Worm (Caenorhabditis elegans) whole organism, midembryonic: ENCODE results near the gene zig-8.

ENCODE experiments used
- T22C8.4 ChIP-seq: fragments of 200-800 bp; sonication (Bioruptor generic); IDR thresholded peaks from 2 replicates; pipeline ENCODE4 v1.3.6; 2022; ENCODE audit warnings: missing genetic modification characterization, missing compliant biosample characterization
- cog-1 ChIP-seq: sonication (generic microtip); optimal IDR thresholded peaks from 2 replicates; lab custom pipeline; 2016; ENCODE audit warnings: missing genetic modification characterization, missing compliant biosample characterization
- flt-1 ChIP-seq: fragments of 200-800 bp; sonication (Bioruptor generic); IDR thresholded peaks from 2 replicates; pipeline ENCODE4 v1.3.6; 2022; ENCODE audit warnings: missing genetic modification characterization, missing compliant biosample characterization
- klf-2 ChIP-seq: fragments of 200-800 bp; sonication (Bioruptor generic); conservative IDR thresholded peaks from 2 replicates; pipeline ENCODE4 v1.3.6; 2022; ENCODE audit warnings: missing genetic modification reagents, missing genetic modification characterization, missing compliant biosample characterization
- med-1 ChIP-seq: sonication (generic microtip); optimal IDR thresholded peaks from 2 replicates; lab custom pipeline; 2017; ENCODE audit warnings: missing genetic modification characterization, mild to moderate bottlenecking, missing compliant biosample characterization, antibody characterized with exemption, missing genetic modification reagents; ENCODE audit not compliant: insufficient read depth
- ref-1 ChIP-seq: fragments of 200-800 bp; sonication (Bioruptor generic); conservative IDR thresholded peaks from 2 replicates; pipeline ENCODE4 v1.3.6; 2022; ENCODE audit warnings: missing genetic modification reagents, missing genetic modification characterization, missing compliant biosample characterization
- tab-1 ChIP-seq: fragments of 200-800 bp; sonication (Bioruptor generic); IDR thresholded peaks from 2 replicates; pipeline ENCODE4 v1.3.6; 2022; ENCODE audit warnings: missing genetic modification characterization, missing compliant biosample characterization
- ztf-23 ChIP-seq: fragments of 200-800 bp; sonication (Bioruptor generic); IDR thresholded peaks from 2 replicates; pipeline ENCODE4 v1.3.6; 2022; ENCODE audit warnings: missing genetic modification reagents, missing genetic modification characterization, missing compliant biosample characterization
- ztf-29 ChIP-seq: fragments of 200-800 bp; sonication (Bioruptor generic); IDR thresholded peaks from 2 replicates; pipeline ENCODE4 v1.3.6; 2022; ENCODE audit warnings: missing genetic modification reagents, missing genetic modification characterization, missing compliant biosample characterization

zig-8 gene

DNA sequence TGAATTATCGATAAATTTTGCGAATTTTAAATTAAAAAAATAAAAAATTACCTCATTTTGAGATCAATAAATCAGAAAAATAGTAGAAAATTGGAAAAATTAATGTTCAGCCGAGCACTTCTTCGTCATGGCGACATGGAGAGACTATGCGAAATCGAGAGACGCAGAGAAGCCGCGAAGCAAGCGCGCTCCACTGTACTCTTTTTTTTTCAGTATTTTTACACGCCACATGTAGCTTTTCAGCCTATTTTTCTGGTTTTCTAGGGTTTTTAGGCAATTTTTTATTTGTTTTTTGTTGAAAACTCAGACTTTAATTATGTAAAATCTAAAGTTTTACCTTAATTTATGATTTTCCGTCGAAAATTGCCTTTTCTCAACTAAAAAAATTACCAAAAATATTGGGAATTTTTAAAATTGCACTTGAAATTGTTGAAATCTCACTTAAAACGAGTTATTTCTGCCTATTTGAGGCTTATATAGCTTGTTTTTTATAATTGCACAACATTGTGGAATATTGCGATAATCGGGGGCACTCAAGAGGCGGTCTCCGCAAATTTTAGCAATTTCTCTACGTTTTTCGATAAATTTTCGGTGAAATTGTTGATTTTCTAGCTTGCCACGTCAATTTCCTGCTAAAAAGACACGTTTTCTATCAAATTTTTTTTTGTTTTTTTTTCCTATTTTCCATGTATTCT, 33.2 kb downstream of the zig-8 start, which contains the start of gene Y39E4B.10:
TSS of gene Y39E4B.10 (minus strand) at position 162 of the 695 bp plus-strand sequence.
- TF ChIP-seq T22C8.4 (GFP tag; lab: Robert Waterston, UW) (no peak), klf-2 (GFP tag; lab: Robert Waterston, UW) (no peak), med-1 (no peak), ztf-29 (GFP tag; lab: Robert Waterston, UW) (no peak), tab-1 (GFP tag; lab: Robert Waterston, UW) (no peak), cog-1 (tag; lab: Kevin White, UChicago) (no peak), ztf-23 (no peak), flt-1 (GFP tag; lab: Robert Waterston, UW) (no peak), ref-1 (GFP tag; lab: Robert Waterston, UW) (no peak)

DNA sequence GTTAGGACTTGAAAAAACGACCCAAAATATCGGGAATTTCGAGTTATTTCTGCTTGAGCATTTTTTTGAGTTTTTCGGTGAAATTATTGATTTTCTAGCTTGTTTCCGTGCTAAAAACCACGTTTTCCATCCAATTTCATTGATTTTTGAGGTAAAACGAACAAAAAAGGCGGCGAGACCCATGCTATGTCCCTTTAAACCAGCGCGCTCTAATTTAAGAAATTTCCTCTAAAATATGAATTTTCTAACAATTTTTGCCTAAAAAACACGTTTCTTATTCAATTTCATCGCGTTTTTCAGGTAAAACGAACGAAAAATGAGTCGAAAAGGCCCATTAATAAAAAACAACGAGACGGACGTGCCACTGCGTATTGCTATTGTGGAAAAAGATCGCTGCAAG, 33.9 kb downstream of the zig-8 start, which contains the start of gene abce-1:
TSS of gene abce-1 (plus strand) at position 301 of the 400 bp plus-strand sequence.
- TF ChIP-seq T22C8.4 (GFP tag; lab: Robert Waterston, UW): no peak
- no peak for TF ChIP-seq ztf-29 (GFP tag; lab: Robert Waterston, UW)
- TF ChIP-seq flt-1 (GFP tag; lab: Robert Waterston, UW): no peak
- TF ChIP-seq med-1: no peak

- TF ChIP-seq ztf-23 (peak; percentile 55; the same call in 1 of the 2 replicates), cog-1 (tag; lab: Kevin White, UChicago) (no peak)
These were observed 41.0 kb downstream of the zig-8 start for ce11 chrIII:13160636-13161035.

DNA sequence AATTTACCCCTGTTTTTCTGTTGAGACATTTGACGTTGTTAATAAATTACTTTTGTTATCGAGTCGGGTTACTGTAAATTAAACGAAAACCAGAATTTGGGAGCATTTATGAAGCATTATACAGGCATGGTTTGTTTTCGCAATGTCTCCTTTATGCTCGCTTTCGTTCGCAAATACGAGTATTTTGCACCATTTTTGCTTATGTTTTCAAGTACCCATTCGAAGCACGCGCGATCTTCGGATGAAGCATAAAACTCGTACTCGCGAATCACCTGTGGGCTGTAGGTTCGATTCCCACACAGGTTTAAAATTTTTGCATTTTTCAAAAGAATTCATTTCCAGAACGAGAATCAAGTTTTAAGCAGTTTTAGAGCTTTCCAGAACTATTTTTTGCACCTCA, 45.3 kb downstream of the zig-8 start:
- TF ChIP-seq ztf-23: no peak
- TF ChIP-seq med-1: no peak
- TF ChIP-seq ztf-29 (GFP tag; lab: Robert Waterston, UW): no peak
- TF ChIP-seq klf-2 (GFP tag; lab: Robert Waterston, UW): no peak
- no peak for TF ChIP-seq tab-1 (GFP tag; lab: Robert Waterston, UW)
- TF ChIP-seq cog-1 (tag; lab: Kevin White, UChicago): no peak
- TF ChIP-seq T22C8.4 (GFP tag; lab: Robert Waterston, UW): no peak

- no peak for TF ChIP-seq ref-1 (GFP tag; lab: Robert Waterston, UW)
- no peak for TF ChIP-seq med-1
- TF ChIP-seq cog-1 (tag; lab: Kevin White, UChicago): no peak
- TF ChIP-seq tab-1 (GFP tag; lab: Robert Waterston, UW): no peak
- no peak for TF ChIP-seq flt-1 (GFP tag; lab: Robert Waterston, UW)
These were observed 49.9 kb downstream of the zig-8 start, which contains the start of the genes snpc-1.2 and Y39E4B.5 for ce11 chrIII:13169464-13169966. Gene snpc-1.2 (minus strand): TSS chrIII:13169541. Gene Y39E4B.5 (plus strand): TSS chrIII:13169916.

- no peak for TF ChIP-seq med-1
These were observed 54.1 kb downstream of the zig-8 start for ce11 chrIII:13173687-13174086.

DNA sequence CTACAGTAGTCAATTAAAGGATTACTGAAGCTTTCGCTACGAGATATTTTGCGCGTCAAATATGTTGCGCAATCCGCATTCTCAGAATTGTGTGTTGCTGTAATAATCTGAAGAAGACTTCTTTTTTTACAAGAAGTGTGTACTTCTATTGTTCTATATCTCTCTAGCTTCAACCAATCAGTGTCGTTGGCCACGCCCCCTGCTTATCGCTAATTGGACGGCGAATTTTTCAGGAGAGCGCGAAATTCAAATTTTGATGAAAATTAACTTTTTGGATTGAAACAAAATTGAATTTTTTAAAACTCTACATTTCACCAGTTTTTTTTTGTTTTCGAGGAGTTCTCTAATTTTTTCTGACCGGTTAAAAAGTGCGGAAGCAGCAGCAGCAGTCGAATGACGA, 57.3 kb downstream of the zig-8 start:
- no peak for TF ChIP-seq ztf-23
- no peak for TF ChIP-seq T22C8.4 (GFP tag; lab: Robert Waterston, UW)
- no peak for TF ChIP-seq klf-2 (GFP tag; lab: Robert Waterston, UW)
- no peak for TF ChIP-seq ref-1 (GFP tag; lab: Robert Waterston, UW)
- no peak for TF ChIP-seq tab-1 (GFP tag; lab: Robert Waterston, UW)
- no peak for TF ChIP-seq flt-1 (GFP tag; lab: Robert Waterston, UW)
- TF ChIP-seq cog-1 (tag; lab: Kevin White, UChicago): no peak
- TF ChIP-seq ztf-29 (GFP tag; lab: Robert Waterston, UW): no peak
- no peak for TF ChIP-seq med-1

ce11 chrIII:13182003-13182402, 62.4 kb downstream of the zig-8 start:
- no peak for TF ChIP-seq med-1
- TF ChIP-seq ztf-29 (GFP tag; lab: Robert Waterston, UW): peak; percentile 74
- TF ChIP-seq cog-1 (tag; lab: Kevin White, UChicago): peak; percentile 63
